Fruit fly (Drosophila melanogaster) whole organism, wandering third instar larva: ENCODE data around the gene CG32488.

Experiments
- Abd-B ChIP-seq: fragments of >200 bp; optimal IDR thresholded peaks from 2 replicates; lab custom pipeline; 2017; ENCODE audit warnings: missing biosample characterization, missing genetic modification characterization
- CG32264 ChIP-seq: fragments of 200-800 bp; sonication (Bioruptor generic); optimal IDR thresholded peaks from 2 replicates; lab custom pipeline; 2016; ENCODE audit warnings: missing biosample characterization, missing genetic modification characterization
- CG9705 ChIP-seq: fragments of 200-800 bp; sonication (Bioruptor generic); optimal IDR thresholded peaks from 2 replicates; lab custom pipeline; 2018; ENCODE audit warnings: missing biosample characterization, mild to moderate bottlenecking, missing genetic modification characterization
- CrebA ChIP-seq: fragments of 200-800 bp; sonication (Bioruptor generic); optimal IDR thresholded peaks from 2 replicates; lab custom pipeline; 2016; ENCODE audit warnings: missing biosample characterization, mild to moderate bottlenecking, missing genetic modification characterization, borderline replicate concordance
- Dfd ChIP-seq: fragments of >200 bp; optimal IDR thresholded peaks from 2 replicates; lab custom pipeline; 2017; ENCODE audit warnings: missing biosample characterization, missing genetic modification characterization
- Dif ChIP-seq: fragments of 200-275, 200-300 bp; sonication (Bioruptor generic); optimal IDR thresholded peaks from 2 replicates; lab custom pipeline; 2018; ENCODE audit warnings: missing biosample characterization, missing genetic modification characterization; ENCODE audit not compliant: partially characterized antibody
- GATAd ChIP-seq: sonication (Bioruptor generic); optimal IDR thresholded peaks from 2 replicates; lab custom pipeline; 2016; ENCODE audit warnings: missing biosample characterization, missing genetic modification characterization
- HLH106 ChIP-seq: fragments of 200-800 bp; optimal IDR thresholded peaks from 3 replicates; lab custom pipeline; 2019; ENCODE audit warnings: missing biosample characterization, mild to moderate bottlenecking, missing genetic modification characterization, moderate library complexity
- Hnf4 ChIP-seq: fragments of 200-800 bp; sonication (Bioruptor generic); optimal IDR thresholded peaks from 2 replicates; lab custom pipeline; 2016; ENCODE audit warnings: missing biosample characterization, mild to moderate bottlenecking, missing genetic modification characterization
- Hr78 ChIP-seq: fragments of >200 bp; optimal IDR thresholded peaks from 2 replicates; lab custom pipeline; 2017; ENCODE audit warnings: missing biosample characterization, missing genetic modification characterization
- Hr83 ChIP-seq: fragments of 200-300 bp; sonication (Bioruptor generic); optimal IDR thresholded peaks from 2 replicates; lab custom pipeline; 2016; ENCODE audit warnings: missing biosample characterization, mild to moderate bottlenecking, missing genetic modification characterization, moderate library complexity; ENCODE audit not compliant: poor library complexity, severe bottlenecking
- Jra ChIP-seq: sonication (Bioruptor generic); optimal IDR thresholded peaks from 2 replicates; lab custom pipeline; 2016; ENCODE audit warnings: missing biosample characterization, missing genetic modification characterization
- Mio ChIP-seq: sonication (Bioruptor generic); optimal IDR thresholded peaks from 2 replicates; lab custom pipeline; 2016; ENCODE audit warnings: missing biosample characterization, missing genetic modification characterization
- Myc ChIP-seq: fragments of >200 bp; optimal IDR thresholded peaks from 2 replicates; lab custom pipeline; 2017
- N ChIP-seq: fragments of >200 bp; optimal IDR thresholded peaks from 2 replicates; lab custom pipeline; 2018; ENCODE audit warnings: missing biosample characterization, missing external identifiers, missing genetic modification characterization
- OdsH ChIP-seq: fragments of 200-800 bp; sonication (Bioruptor generic); optimal IDR thresholded peaks from 2 replicates; lab custom pipeline; 2016; ENCODE audit warnings: missing biosample characterization, mild to moderate bottlenecking, missing genetic modification characterization
- Rel ChIP-seq, 2 experiments: fragments of 200-800 bp; sonication (Bioruptor generic) in 1 of 2; optimal IDR thresholded peaks; 2 replicates in 1 of 2; 3 replicates in 1 of 2; lab custom pipeline; 2016 to 2019; ENCODE audit warnings: mild to moderate bottlenecking in 2 of 2, missing biosample characterization in 2 of 2, missing genetic modification characterization in 2 of 2, moderate library complexity in 1 of 2
- Sp1 ChIP-seq: fragments of 200-800 bp; sonication (Bioruptor generic); optimal IDR thresholded peaks from 3 replicates; lab custom pipeline; 2019; ENCODE audit warnings: missing biosample characterization, mild to moderate bottlenecking, missing genetic modification characterization, moderate library complexity
- Vsx2 ChIP-seq: fragments of 200-300, 225-300 bp; sonication (Bioruptor generic); optimal IDR thresholded peaks from 2 replicates; lab custom pipeline; 2018; ENCODE audit warnings: missing biosample characterization, missing genetic modification characterization; ENCODE audit not compliant: partially characterized antibody
- br ChIP-seq: fragments of 200-800 bp; sonication (Bioruptor generic); optimal IDR thresholded peaks from 2 replicates; lab custom pipeline; 2016; ENCODE audit warnings: missing biosample characterization, missing genetic modification characterization
- brk ChIP-seq: fragments of 200-800 bp; sonication (Bioruptor generic); optimal IDR thresholded peaks from 2 replicates; lab custom pipeline; 2016; ENCODE audit warnings: missing biosample characterization, mild to moderate bottlenecking, missing genetic modification characterization
- dl ChIP-seq, 2 experiments: fragments of 175-275, 200-275 bp in 1 of 2; fragments of 200-275 bp in 1 of 2; sonication (Bioruptor generic); optimal IDR thresholded peaks; lab custom pipeline; 2018; ENCODE audit warnings: mild to moderate bottlenecking in 2 of 2, missing biosample characterization in 2 of 2, missing genetic modification characterization in 2 of 2, moderate library complexity in 2 of 2; ENCODE audit not compliant: partially characterized antibody in 2 of 2, insufficient read depth in 1 of 2
- dmrt93B ChIP-seq: fragments of 200-800 bp; sonication (Bioruptor generic); optimal IDR thresholded peaks from 2 replicates; lab custom pipeline; 2018; ENCODE audit warnings: missing biosample characterization, mild to moderate bottlenecking, missing genetic modification characterization
- dsf ChIP-seq: sonication (Bioruptor generic); optimal IDR thresholded peaks from 2 replicates; lab custom pipeline; 2016; ENCODE audit warnings: missing biosample characterization, missing genetic modification characterization, borderline replicate concordance
- ey ChIP-seq: fragments of 200-800 bp; sonication (Bioruptor generic); optimal IDR thresholded peaks from 2 replicates; lab custom pipeline; 2016; ENCODE audit warnings: missing biosample characterization, missing genetic modification characterization
- foxo ChIP-seq, 2 experiments: fragments of 200-800 bp; sonication (Bioruptor generic); optimal IDR thresholded peaks; 2 replicates in 1 of 2; 3 replicates in 1 of 2; lab custom pipeline; 2016 to 2017; ENCODE audit warnings: missing biosample characterization in 2 of 2, missing genetic modification characterization in 2 of 2
- fru ChIP-seq: fragments of 200-800 bp; sonication (Bioruptor generic); optimal IDR thresholded peaks from 3 replicates; lab custom pipeline; 2016; ENCODE audit warnings: missing biosample characterization, mild to moderate bottlenecking, missing genetic modification characterization
- h ChIP-seq: fragments of 200-800 bp; sonication (Bioruptor generic); optimal IDR thresholded peaks from 3 replicates; lab custom pipeline; 2016; ENCODE audit warnings: missing biosample characterization, mild to moderate bottlenecking, missing genetic modification characterization
- jim ChIP-seq: fragments of 175-275, 200-325 bp; sonication (Bioruptor generic); optimal IDR thresholded peaks from 2 replicates; lab custom pipeline; 2016; ENCODE audit warnings: missing biosample characterization, mild to moderate bottlenecking, missing genetic modification characterization
- lola ChIP-seq: fragments of >200 bp; optimal IDR thresholded peaks from 2 replicates; lab custom pipeline; 2017; ENCODE audit warnings: missing biosample characterization, missing genetic modification characterization
- pan ChIP-seq: fragments of >200 bp; optimal IDR thresholded peaks from 2 replicates; lab custom pipeline; 2017
- psq ChIP-seq: fragments of 200-800 bp; sonication (Bioruptor generic); optimal IDR thresholded peaks from 3 replicates; lab custom pipeline; 2017; ENCODE audit warnings: missing biosample characterization, mild to moderate bottlenecking, missing genetic modification characterization, moderate library complexity
- rgr ChIP-seq: fragments of 200-800 bp; sonication (Bioruptor generic); optimal IDR thresholded peaks from 3 replicates; lab custom pipeline; 2016; ENCODE audit warnings: missing biosample characterization, mild to moderate bottlenecking, missing genetic modification characterization
- sage ChIP-seq: fragments of 200-800 bp; sonication (Bioruptor generic); optimal IDR thresholded peaks from 2 replicates; lab custom pipeline; 2016; ENCODE audit warnings: missing biosample characterization, mild to moderate bottlenecking, missing genetic modification characterization
- sv ChIP-seq: fragments of 200-800 bp; sonication (Bioruptor generic); optimal IDR thresholded peaks from 3 replicates; lab custom pipeline; 2016; ENCODE audit warnings: missing biosample characterization, missing genetic modification characterization
- tai ChIP-seq: sonication (Bioruptor generic); optimal IDR thresholded peaks from 2 replicates; lab custom pipeline; 2016; ENCODE audit warnings: missing biosample characterization, missing genetic modification characterization
- usp ChIP-seq: fragments of >200 bp; optimal IDR thresholded peaks from 2 replicates; lab custom pipeline; 2017; ENCODE audit warnings: missing biosample characterization, missing genetic modification characterization
- woc ChIP-seq: sonication (Bioruptor generic); optimal IDR thresholded peaks from 2 replicates; lab custom pipeline; 2016; ENCODE audit warnings: missing biosample characterization, mild to moderate bottlenecking, missing genetic modification characterization

The CG32488 gene

DNA sequence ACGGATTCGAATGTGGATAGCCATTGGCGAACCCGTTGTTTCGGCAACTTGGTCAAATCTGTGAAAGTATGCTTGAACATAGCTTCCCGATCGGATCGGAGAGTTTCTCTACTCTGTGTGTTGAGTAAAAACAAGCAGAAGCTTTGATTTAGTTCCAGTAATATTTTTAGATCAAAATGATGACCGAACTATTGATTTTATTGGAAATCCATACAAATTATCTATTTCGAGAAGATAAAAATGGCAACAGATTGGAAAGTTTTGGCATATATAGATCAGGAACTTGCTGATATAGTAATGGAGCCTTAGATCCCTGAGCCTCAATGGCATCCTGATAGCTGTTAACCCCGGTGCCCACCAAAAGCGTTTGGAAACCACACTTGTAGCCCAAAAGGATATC is at the start of gene CG32488:
Gene CG32488, minus strand, starts transcription at position 101 of the 400 bp plus-strand sequence.
- TF ChIP-seq Dif, result no peak
- no peak for TF ChIP-seq rgr
- TF ChIP-seq N (GFP tag; lab: Kevin White, UChicago), result no peak
- TF ChIP-seq CG32264, result no peak
- TF ChIP-seq GATAd (GFP tag; lab: Kevin White, UChicago), result no peak
- no peak for TF ChIP-seq jim (GFP tag; lab: Kevin White, UChicago)
- no peak for TF ChIP-seq sage (GFP tag; lab: Kevin White, UChicago)
- no peak for TF ChIP-seq Abd-B (GFP tag; lab: Kevin White, UChicago)
- TF ChIP-seq CrebA (GFP tag; lab: Kevin White, UChicago), result no peak
- TF ChIP-seq dmrt93B (GFP tag; lab: Kevin White, UChicago), result no peak
- TF ChIP-seq usp (GFP tag; lab: Kevin White, UChicago), result no peak
- TF ChIP-seq dsf (GFP tag; lab: Kevin White, UChicago), result no peak
- no peak for TF ChIP-seq h (GFP tag; lab: Kevin White, UChicago)
- TF ChIP-seq psq, result no peak

- TF ChIP-seq br (GFP tag; lab: Kevin White, UChicago) (peak; percentile 100), N (GFP tag; lab: Kevin White, UChicago) (no peak), Jra (peak; percentile 99), brk (GFP tag; lab: Kevin White, UChicago) (peak; percentile 98), Mio (GFP tag; lab: Kevin White, UChicago) (peak; percentile 98), sv (peak; percentile 99), Dif (no peak), dmrt93B (GFP tag; lab: Kevin White, UChicago) (peak; percentile 100), fru (peak; percentile 100), OdsH (peak; percentile 100), Hr83 (GFP tag; lab: Kevin White, UChicago) (peak; percentile 99), Dfd (GFP tag; lab: Kevin White, UChicago) (peak; percentile 93), GATAd (GFP tag; lab: Kevin White, UChicago) (peak; percentile 100), pan (lab: Kevin White, UChicago) (no peak), CG9705 (GFP tag; lab: Kevin White, UChicago) (peak; percentile 98), HLH106 (tag; lab: Kevin White, UChicago) (peak; percentile 100), rgr (peak; percentile 100), psq (peak; percentile 99), CrebA (GFP tag; lab: Kevin White, UChicago) (no peak), tai (GFP tag; lab: Kevin White, UChicago) (peak; percentile 99), Myc (no peak), jim (GFP tag; lab: Kevin White, UChicago) (peak; percentile 95), Hr78 (no peak), dl (GFP tag; optimal IDR thresholded peaks at IDR 0.05; lab: Kevin White, UChicago; ENCODE audit: insufficient read depth in 1 of 2, partially characterized antibody in 2 of 2) (no peak), CG32264 (peak; percentile 99), Abd-B (GFP tag; lab: Kevin White, UChicago) (no peak), Vsx2 (GFP tag; lab: Kevin White, UChicago) (peak; percentile 89), Hnf4 (peak; percentile 100), lola (GFP tag; lab: Kevin White, UChicago) (no peak), Sp1 (peak; percentile 99), woc (peak; percentile 98), sage (GFP tag; lab: Kevin White, UChicago) (peak; percentile 99), Rel (GFP tag; optimal IDR thresholded peaks at IDR 0.05; lab: Kevin White, UChicago) (peak; percentile 99), Rel (tag; optimal IDR thresholded peaks at IDR 0.05; lab: Kevin White, UChicago) (peak; percentile 92), dsf (GFP tag; lab: Kevin White, UChicago) (peak; percentile 98), h (GFP tag; lab: Kevin White, UChicago) (peak; percentile 100), ey (GFP tag; lab: Kevin White, UChicago) (peak; percentile 100), usp (GFP tag; lab: Kevin White, UChicago) (no peak), foxo (GFP tag; optimal IDR thresholded peaks at IDR 0.05; lab: Kevin White, UChicago) (peak; percentile 99 to 100)
Observed at dm6 chr3L:3060054-3060979, 44.4 kb upstream of the CG32488 start.
